Worm (Caenorhabditis elegans) whole organism, L2 larva: ENCODE measurements around the gene C05B5.8.

Experiments used
- C34F6.9 ChIP-seq: fragments of 150-350 bp; optimal IDR thresholded peaks from 2 replicates; lab custom pipeline; 2014; ENCODE audit warnings: missing biosample characterization, missing genetic modification characterization
- F13H6.1 ChIP-seq: sonication (generic microtip); optimal IDR thresholded peaks from 2 replicates; lab custom pipeline; 2016; ENCODE audit warnings: missing genetic modification characterization, missing compliant biosample characterization
- blmp-1 ChIP-seq: sonication (generic microtip); optimal IDR thresholded peaks from 2 replicates; lab custom pipeline; 2017; ENCODE audit warnings: missing genetic modification characterization, mild to moderate bottlenecking, missing compliant biosample characterization, antibody characterized with exemption, moderate library complexity; ENCODE audit not compliant: insufficient read depth
- crh-2 ChIP-seq: sonication (generic microtip); optimal IDR thresholded peaks from 2 replicates; lab custom pipeline; 2017; ENCODE audit warnings: missing biosample characterization, missing genetic modification characterization
- fos-1 ChIP-seq: fragments of 150-350 bp; optimal IDR thresholded peaks from 2 replicates; lab custom pipeline; 2014; ENCODE audit warnings: missing biosample characterization, missing genetic modification characterization
- lin-39 ChIP-seq: fragments of 150-350 bp; optimal IDR thresholded peaks from 2 replicates; lab custom pipeline; 2014; ENCODE audit warnings: missing biosample characterization, missing genetic modification reagents, missing genetic modification characterization
- lsy-2 ChIP-seq, 2 experiments: fragments of 150-350 bp in 1 of 2; sonication (generic microtip) in 1 of 2; optimal IDR thresholded peaks; 2 replicates each; lab custom pipeline; 2014 to 2017; ENCODE audit warnings: missing biosample characterization in 2 of 2, missing genetic modification characterization in 2 of 2
- mdl-1 ChIP-seq, 2 experiments: fragments of 150-350 bp in 1 of 2; sonication (generic microtip) in 1 of 2; optimal IDR thresholded peaks; 2 replicates each; lab custom pipeline; 2017; ENCODE audit warnings: missing biosample characterization in 2 of 2, missing genetic modification characterization in 2 of 2
- nhr-11 ChIP-seq: fragments of 150-350 bp; optimal IDR thresholded peaks from 2 replicates; lab custom pipeline; 2014; ENCODE audit warnings: missing biosample characterization, missing genetic modification characterization
- nhr-129 ChIP-seq: fragments of 150-350 bp; optimal IDR thresholded peaks from 2 replicates; lab custom pipeline; 2014; ENCODE audit warnings: missing biosample characterization, missing genetic modification characterization
- nhr-21 ChIP-seq: fragments of 150-350 bp; optimal IDR thresholded peaks from 2 replicates; lab custom pipeline; 2014; ENCODE audit warnings: missing biosample characterization, missing genetic modification characterization
- skn-1 ChIP-seq: sonication (generic microtip); optimal IDR thresholded peaks from 2 replicates; lab custom pipeline; 2017; ENCODE audit warnings: missing biosample characterization, missing genetic modification characterization
- sma-3 ChIP-seq: sonication (generic microtip); optimal IDR thresholded peaks from 2 replicates; lab custom pipeline; 2016; ENCODE audit warnings: missing genetic modification reagents, missing genetic modification characterization, missing compliant biosample characterization
- snpc-4 ChIP-seq: fragments of 150-350 bp; optimal IDR thresholded peaks from 2 replicates; lab custom pipeline; 2014; ENCODE audit warnings: missing biosample characterization, missing genetic modification characterization
- unc-55 ChIP-seq: fragments of 150-350 bp; sonication (generic microtip); optimal IDR thresholded peaks from 3 replicates; lab custom pipeline; 2014; ENCODE audit warnings: missing biosample characterization, missing genetic modification reagents, missing genetic modification characterization
- ztf-4 ChIP-seq: fragments of 150-350 bp; optimal IDR thresholded peaks from 2 replicates; lab custom pipeline; 2014; ENCODE audit warnings: missing biosample characterization, missing genetic modification characterization

C05B5.8 gene

DNA sequence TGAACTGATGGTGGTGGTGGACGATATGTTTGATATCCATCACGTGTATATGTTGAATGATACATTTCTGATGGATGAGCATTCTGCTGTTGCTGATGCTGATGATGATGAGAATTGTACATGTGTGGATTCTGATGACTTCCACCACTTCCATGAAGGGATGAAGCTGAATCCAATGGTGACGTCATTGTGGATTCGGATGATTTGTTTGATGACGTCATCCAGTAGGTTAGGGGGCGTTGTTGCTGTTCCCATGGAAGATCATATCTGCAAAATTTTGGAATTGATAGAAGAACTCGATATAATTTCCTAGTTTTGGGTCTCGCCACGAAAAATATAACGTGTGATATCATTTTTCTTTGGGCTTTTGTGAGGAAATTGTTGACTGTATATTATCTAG, 43.1 kb downstream of the C05B5.8 start:
- no peak for TF ChIP-seq snpc-4 (tag; lab: Kevin White, UChicago)

- TF ChIP-seq nhr-11 (tag; lab: Kevin White, UChicago) (no peak), crh-2 (tag; lab: Kevin White, UChicago) (peak; percentile 3), sma-3 (GFP tag; lab: Kevin White, UChicago) (peak; percentile 1), lin-39 (tag; lab: Kevin White, UChicago) (no peak), nhr-21 (tag; lab: Kevin White, UChicago) (no peak), fos-1 (tag; lab: Kevin White, UChicago) (peak; percentile 99), nhr-129 (tag; lab: Kevin White, UChicago) (peak; percentile 8)
Observed at ce11 chrIII:9956665-9957401, 49.8 kb downstream of the C05B5.8 start, which contains the start of gene alx-1. alx-1 (plus strand) TSS chrIII:9957351.

DNA sequence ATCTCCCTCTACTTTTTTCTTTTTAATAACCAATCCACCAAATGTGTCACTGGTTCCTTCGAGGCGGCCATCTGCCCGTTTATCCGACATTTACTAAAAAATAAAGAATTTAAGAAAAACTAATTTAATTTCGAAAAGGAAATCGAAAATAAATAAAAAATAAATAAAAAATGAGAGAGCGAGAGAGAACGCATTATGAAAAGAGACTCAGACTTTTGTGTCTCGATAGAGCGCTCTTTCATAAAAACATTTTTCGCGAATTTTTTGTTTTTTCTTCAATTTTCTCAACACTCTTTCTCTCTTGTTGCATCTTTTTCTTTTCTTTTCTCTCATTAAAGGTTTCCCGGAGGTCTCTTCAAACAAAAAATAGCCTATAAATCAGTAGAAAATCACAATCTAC, 50.5 kb downstream of the C05B5.8 start, which contains the start of gene mog-1:
mog-1 (minus strand) TSS at position 93 of the 400 bp plus-strand sequence.
- no peak for TF ChIP-seq skn-1 (tag; lab: Kevin White, UChicago)
- no peak for TF ChIP-seq lin-39 (tag; lab: Kevin White, UChicago)
- peak in 1 of 2 experiments; percentile 34 for TF ChIP-seq lsy-2 (tag; optimal IDR thresholded peaks at IDR 0.05; lab: Kevin White, UChicago)
- TF ChIP-seq ztf-4 (tag; lab: Kevin White, UChicago) = no peak
- no peak for TF ChIP-seq blmp-1
- TF ChIP-seq F13H6.1 = no peak
- peak; percentile 66 for TF ChIP-seq C34F6.9 (tag; lab: Kevin White, UChicago)
- peak; percentile 60 for TF ChIP-seq unc-55 (GFP tag; lab: Kevin White, UChicago)
- TF ChIP-seq mdl-1 (tag; optimal IDR thresholded peaks at IDR 0.05; lab: Kevin White, UChicago) = no peak
- peak; percentile 5 for TF ChIP-seq fos-1 (tag; lab: Kevin White, UChicago)
- no peak for TF ChIP-seq crh-2 (tag; lab: Kevin White, UChicago)
